Fruit fly (Drosophila melanogaster) whole organism, prepupa: ENCODE measurements around the gene Cpr78E.

Experiments
- Blimp-1 ChIP-seq: fragments of 200-800 bp; sonication (Bioruptor generic); optimal IDR thresholded peaks from 3 replicates; lab custom pipeline; 2017; ENCODE audit warnings: missing biosample characterization, missing genetic modification characterization, mild to moderate bottlenecking, moderate library complexity, missing genetic modification reagents
- CG10631 ChIP-seq: fragments of 200-800 bp; sonication (Bioruptor generic); optimal IDR thresholded peaks from 2 replicates; lab custom pipeline; 2016; ENCODE audit warnings: missing biosample characterization, missing genetic modification characterization
- CG10669 ChIP-seq: fragments of 200-800 bp; sonication (Bioruptor generic); optimal IDR thresholded peaks from 3 replicates; lab custom pipeline; 2018; ENCODE audit warnings: missing biosample characterization, mild to moderate bottlenecking, missing genetic modification characterization, moderate library complexity
- CG11294 ChIP-seq: fragments of 200-800 bp; sonication (Bioruptor generic); IDR thresholded peaks from 2 replicates; pipeline ENCODE4 v1.3.6; 2022; ENCODE audit warnings: missing biosample characterization, missing genetic modification characterization
- CG15336 ChIP-seq: fragments of 200-800 bp; sonication (Bioruptor generic); IDR thresholded peaks from 2 replicates; pipeline ENCODE4 v1.3.6; 2022; ENCODE audit warnings: missing biosample characterization, missing genetic modification characterization
- CG1621 ChIP-seq: fragments of 200-800 bp; sonication (Bioruptor generic); optimal IDR thresholded peaks from 3 replicates; lab custom pipeline; 2018; ENCODE audit warnings: missing biosample characterization, mild to moderate bottlenecking, missing genetic modification characterization
- CG16779 ChIP-seq: fragments of 200-800 bp; sonication (Bioruptor generic); optimal IDR thresholded peaks from 3 replicates; lab custom pipeline; 2017; ENCODE audit warnings: missing biosample characterization, mild to moderate bottlenecking, missing genetic modification characterization
- CG3032 ChIP-seq: fragments of 200-800 bp; optimal IDR thresholded peaks from 2 replicates; lab custom pipeline; 2019; ENCODE audit warnings: missing biosample characterization, mild to moderate bottlenecking, missing genetic modification characterization, moderate library complexity
- CG31627 ChIP-seq: fragments of 200-800 bp; sonication (Bioruptor generic); optimal IDR thresholded peaks from 3 replicates; lab custom pipeline; 2016; ENCODE audit warnings: missing biosample characterization, missing genetic modification characterization
- CG32006 ChIP-seq: fragments of 200-800 bp; sonication (Bioruptor generic); optimal IDR thresholded peaks from 3 replicates; lab custom pipeline; 2017; ENCODE audit warnings: missing biosample characterization, mild to moderate bottlenecking, missing genetic modification characterization
- CG3919 ChIP-seq: fragments of 200-800 bp; sonication (Bioruptor generic); optimal IDR thresholded peaks from 3 replicates; lab custom pipeline; 2016; ENCODE audit warnings: missing biosample characterization, missing genetic modification characterization
- CG4318 ChIP-seq: fragments of 200-800 bp; sonication (Bioruptor generic); optimal IDR thresholded peaks from 3 replicates; lab custom pipeline; 2017; ENCODE audit warnings: missing biosample characterization, mild to moderate bottlenecking, missing genetic modification characterization
- CG6163 ChIP-seq: fragments of 200-800 bp; sonication (Bioruptor generic); IDR thresholded peaks from 3 replicates; pipeline ENCODE4 v1.3.6; 2022; ENCODE audit warnings: missing biosample characterization, missing genetic modification characterization
- CG6276 ChIP-seq: fragments of 200-800 bp; sonication (Bioruptor generic); optimal IDR thresholded peaks from 2 replicates; lab custom pipeline; 2017; ENCODE audit warnings: missing biosample characterization, mild to moderate bottlenecking, missing genetic modification characterization
- CG6792 ChIP-seq: fragments of 200-800 bp; sonication (Bioruptor generic); optimal IDR thresholded peaks from 3 replicates; lab custom pipeline; 2016; ENCODE audit warnings: missing biosample characterization, missing genetic modification characterization
- CG6808 ChIP-seq: fragments of 200-800 bp; sonication (Bioruptor generic); optimal IDR thresholded peaks from 3 replicates; lab custom pipeline; 2017; ENCODE audit warnings: missing biosample characterization, missing genetic modification characterization, mild to moderate bottlenecking, moderate library complexity, missing genetic modification reagents
- CG6854 ChIP-seq: fragments of 200-800 bp; sonication (Bioruptor generic); optimal IDR thresholded peaks from 2 replicates; lab custom pipeline; 2017; ENCODE audit warnings: missing biosample characterization, mild to moderate bottlenecking, missing genetic modification characterization
- CG8119 ChIP-seq: fragments of 200-800 bp; sonication (Bioruptor generic); IDR thresholded peaks from 3 replicates; pipeline ENCODE4 v1.3.6; 2022; ENCODE audit warnings: missing biosample characterization, missing genetic modification characterization
- CG8319 ChIP-seq: fragments of 200-800 bp; sonication (Bioruptor generic); optimal IDR thresholded peaks from 3 replicates; lab custom pipeline; 2016; ENCODE audit warnings: missing biosample characterization, missing genetic modification characterization
- CG9139 ChIP-seq: fragments of 200-800 bp; sonication (Bioruptor generic); optimal IDR thresholded peaks from 3 replicates; lab custom pipeline; 2017; ENCODE audit warnings: missing biosample characterization, mild to moderate bottlenecking, missing genetic modification characterization
- Eip75B ChIP-seq: fragments of 200-800 bp; sonication (Bioruptor generic); optimal IDR thresholded peaks from 3 replicates; lab custom pipeline; 2016; ENCODE audit warnings: missing biosample characterization, missing genetic modification characterization
- Eip78C ChIP-seq: fragments of 200-800 bp; sonication (Bioruptor generic); peaks from one replicate; lab custom pipeline; 2016; ENCODE audit warnings: missing biosample characterization, missing genetic modification characterization
- Eip93F ChIP-seq: fragments of 200-800 bp; sonication (Bioruptor generic); optimal IDR thresholded peaks from 2 replicates; lab custom pipeline; 2016; ENCODE audit warnings: missing biosample characterization, mild to moderate bottlenecking, missing genetic modification characterization
- Ets21C ChIP-seq: fragments of 200-800 bp; sonication (Bioruptor generic); optimal IDR thresholded peaks from 3 replicates; lab custom pipeline; 2016; ENCODE audit warnings: missing biosample characterization, missing genetic modification characterization
- Ets96B ChIP-seq: fragments of 200-800 bp; optimal IDR thresholded peaks from 2 replicates; lab custom pipeline; 2019; ENCODE audit warnings: missing biosample characterization, mild to moderate bottlenecking, missing genetic modification characterization, moderate library complexity
- Gug ChIP-seq: fragments of 200-800 bp; sonication (Bioruptor generic); IDR thresholded peaks from 2 replicates; pipeline ENCODE4 v1.3.6; 2022; ENCODE audit warnings: missing biosample characterization, missing genetic modification characterization
- Hr39 ChIP-seq: fragments of 200-800 bp; sonication (Bioruptor generic); optimal IDR thresholded peaks from 2 replicates; lab custom pipeline; 2016; ENCODE audit warnings: missing biosample characterization, missing genetic modification characterization
- Hr4 ChIP-seq: fragments of 200-800 bp; sonication (Bioruptor generic); optimal IDR thresholded peaks from 3 replicates; lab custom pipeline; 2016; ENCODE audit warnings: missing biosample characterization, missing genetic modification characterization
- Lpt ChIP-seq: fragments of 200-800 bp; sonication (Bioruptor generic); optimal IDR thresholded peaks from 3 replicates; lab custom pipeline; 2016; ENCODE audit warnings: missing biosample characterization, missing genetic modification characterization
- Met ChIP-seq: fragments of 200-800 bp; sonication (Bioruptor generic); optimal IDR thresholded peaks from 3 replicates; lab custom pipeline; 2016; ENCODE audit warnings: missing biosample characterization, missing genetic modification characterization
- OdsH ChIP-seq: fragments of 200-800 bp; sonication (Bioruptor generic); optimal IDR thresholded peaks from 3 replicates; lab custom pipeline; 2016; ENCODE audit warnings: missing biosample characterization, missing genetic modification characterization
- Smox ChIP-seq: fragments of 200-800 bp; sonication (Bioruptor generic); optimal IDR thresholded peaks from 3 replicates; lab custom pipeline; 2016; ENCODE audit warnings: missing biosample characterization, missing genetic modification characterization
- Sox102F ChIP-seq: fragments of 200-800 bp; sonication (Bioruptor generic); optimal IDR thresholded peaks from 2 replicates; lab custom pipeline; 2016; ENCODE audit warnings: missing biosample characterization, mild to moderate bottlenecking, missing genetic modification characterization
- Sox14 ChIP-seq: fragments of 200-800 bp; sonication (Bioruptor generic); optimal IDR thresholded peaks from 3 replicates; lab custom pipeline; 2016; ENCODE audit warnings: missing biosample characterization, missing genetic modification characterization
- achi ChIP-seq: fragments of 200-800 bp; sonication (Bioruptor generic); optimal IDR thresholded peaks from 3 replicates; lab custom pipeline; 2016; ENCODE audit warnings: missing biosample characterization, missing genetic modification characterization
- acj6 ChIP-seq: fragments of 200-800 bp; sonication (Bioruptor generic); optimal IDR thresholded peaks from 3 replicates; lab custom pipeline; 2016; ENCODE audit warnings: missing biosample characterization, missing genetic modification characterization
- cyc ChIP-seq: fragments of 200-800 bp; sonication (Bioruptor generic); optimal IDR thresholded peaks from 3 replicates; lab custom pipeline; 2016; ENCODE audit warnings: missing biosample characterization, missing genetic modification characterization
- dac ChIP-seq: fragments of 200-800 bp; sonication (Bioruptor generic); optimal IDR thresholded peaks from 2 replicates; lab custom pipeline; 2017; ENCODE audit warnings: missing biosample characterization, mild to moderate bottlenecking, missing genetic modification characterization
- eg ChIP-seq: fragments of 200-800 bp; sonication (Bioruptor generic); IDR thresholded peaks from 3 replicates; pipeline ENCODE4 v1.3.6; 2022; ENCODE audit warnings: missing biosample characterization, missing genetic modification characterization
- esn ChIP-seq: fragments of 200-800 bp; sonication (Bioruptor generic); optimal IDR thresholded peaks from 2 replicates; lab custom pipeline; 2016; ENCODE audit warnings: missing biosample characterization, mild to moderate bottlenecking, missing genetic modification characterization, moderate library complexity
- fd59A ChIP-seq: fragments of 200-800 bp; sonication (Bioruptor generic); optimal IDR thresholded peaks from 2 replicates; lab custom pipeline; 2017; ENCODE audit warnings: missing biosample characterization, mild to moderate bottlenecking, missing genetic modification characterization, missing genetic modification reagents
- fd85E ChIP-seq: fragments of 200-800 bp; sonication (Bioruptor generic); optimal IDR thresholded peaks from 3 replicates; lab custom pipeline; 2016; ENCODE audit warnings: missing biosample characterization, missing genetic modification characterization
- fkh ChIP-seq: fragments of 200-800 bp; sonication (Bioruptor generic); optimal IDR thresholded peaks from 3 replicates; lab custom pipeline; 2017; ENCODE audit warnings: missing biosample characterization, mild to moderate bottlenecking, missing genetic modification characterization, moderate library complexity
- lz ChIP-seq: fragments of 200-800 bp; sonication (Bioruptor generic); optimal IDR thresholded peaks from 3 replicates; lab custom pipeline; 2016; ENCODE audit warnings: missing biosample characterization, missing genetic modification characterization
- net ChIP-seq: fragments of 200-800 bp; sonication (Bioruptor generic); optimal IDR thresholded peaks from 3 replicates; lab custom pipeline; 2016; ENCODE audit warnings: missing biosample characterization, missing genetic modification characterization
- pdm3 ChIP-seq: fragments of 200-800 bp; sonication (Bioruptor generic); optimal IDR thresholded peaks from 3 replicates; lab custom pipeline; 2016; ENCODE audit warnings: missing biosample characterization, missing genetic modification characterization
- spab ChIP-seq: fragments of 200-800 bp; sonication (Bioruptor generic); optimal IDR thresholded peaks from 2 replicates; lab custom pipeline; 2017; ENCODE audit warnings: missing biosample characterization, mild to moderate bottlenecking, missing genetic modification characterization, missing genetic modification reagents
- ss ChIP-seq, 2 experiments: fragments of 200-800 bp; sonication (Bioruptor generic); optimal IDR thresholded peaks; 2 replicates in 1 of 2; 3 replicates in 1 of 2; lab custom pipeline; 2017 to 2018; ENCODE audit warnings: mild to moderate bottlenecking in 2 of 2, missing biosample characterization in 2 of 2, missing genetic modification characterization in 2 of 2, moderate library complexity in 1 of 2
- svp ChIP-seq: fragments of 200-800 bp; sonication (Bioruptor generic); peaks from one replicate; lab custom pipeline; 2016; ENCODE audit warnings: missing biosample characterization, missing genetic modification characterization
- topi ChIP-seq: fragments of 200-800 bp; sonication (Bioruptor generic); optimal IDR thresholded peaks from 3 replicates; lab custom pipeline; 2016; ENCODE audit warnings: missing biosample characterization, missing genetic modification characterization

Cpr78E gene

dm6 chr3L:21666880-21667279 lies at the start of gene Cpr78E:
TSS of gene Cpr78E (minus strand) at chr3L:21666980.
- TF ChIP-seq dac (GFP tag; lab: Kevin White, UChicago) (no peak), Blimp-1 (GFP tag; lab: Kevin White, UChicago) (no peak), eg (no peak), achi (no peak), CG16779 (no peak), svp (GFP tag; lab: Kevin White, UChicago) (peak; percentile 26)

DNA sequence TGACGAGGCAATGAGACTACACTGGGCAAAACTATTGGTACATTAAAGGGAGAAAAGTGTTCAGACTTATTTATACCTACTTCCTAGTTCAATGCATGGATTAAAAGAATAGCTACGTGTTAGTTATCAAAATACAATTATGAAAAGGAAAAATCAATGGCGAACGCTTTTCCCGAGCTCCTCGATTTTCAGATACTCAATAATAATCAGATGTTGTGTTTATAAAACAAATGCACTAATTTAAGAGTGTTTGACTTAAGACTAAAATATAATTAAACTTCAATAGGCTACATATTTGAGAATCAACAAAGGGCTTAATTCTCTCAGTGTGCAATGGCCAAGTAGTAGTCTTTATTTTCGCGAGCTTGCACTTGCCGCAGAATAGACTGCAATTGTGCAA lies 49.2 kb upstream of the Cpr78E start:
- TF ChIP-seq CG10631 (GFP tag; lab: Kevin White, UChicago) (peak; percentile 58), Eip93F (GFP tag; lab: Kevin White, UChicago) (no peak), lz (GFP tag; lab: Kevin White, UChicago) (no peak), net (peak; percentile 16), cyc (GFP tag; lab: Kevin White, UChicago) (no peak), CG16779 (peak; percentile 13), Sox14 (peak; percentile 30), ss (GFP tag; optimal IDR thresholded peaks at IDR 0.05; lab: Kevin White, UChicago) (no peak), CG4318 (peak; percentile 52), eg (0 out of 3 replicates have a peak, but pooled peaks have one; percentile 30), spab (GFP tag; lab: Kevin White, UChicago) (peak; percentile 28), CG8319 (no peak), CG1621 (peak; percentile 3), CG9139 (GFP tag; lab: Kevin White, UChicago) (no peak), Hr39 (GFP tag; lab: Kevin White, UChicago) (peak; percentile 25), achi (no peak), CG6276 (peak; percentile 11), CG15336 (peak; percentile 31; the same call in 1 of the 2 replicates), OdsH (GFP tag; lab: Kevin White, UChicago) (peak; percentile 54), Ets96B (tag; lab: Kevin White, UChicago) (peak; percentile 46), CG31627 (GFP tag; lab: Kevin White, UChicago) (peak; percentile 14), fkh (GFP tag; lab: Kevin White, UChicago) (no peak), CG3919 (GFP tag; lab: Kevin White, UChicago) (peak; percentile 48), CG6163 (GFP tag; lab: Robert Waterston, UW) (peak; percentile 41; the same call in 1 of the 3 replicates), fd59A (GFP tag; lab: Kevin White, UChicago) (peak; percentile 35), CG32006 (GFP tag; lab: Kevin White, UChicago) (peak; percentile 83), Hr4 (GFP tag; lab: Kevin White, UChicago) (peak; percentile 70), CG6854 (no peak), CG10669 (peak; percentile 9), CG3032 (tag; lab: Kevin White, UChicago) (peak; percentile 41), Met (GFP tag; lab: Kevin White, UChicago) (peak; percentile 13), Smox (GFP tag; lab: Kevin White, UChicago) (peak; percentile 25), dac (GFP tag; lab: Kevin White, UChicago) (peak; percentile 55), Eip78C (GFP tag; lab: Kevin White, UChicago) (peak; percentile 85), Lpt (peak; percentile 50), topi (peak; percentile 31), pdm3 (GFP tag; lab: Kevin White, UChicago) (peak; percentile 49), CG8119 (peak; percentile 46; the same call in 1 of the 3 replicates), CG6792 (peak; percentile 3), acj6 (GFP tag; lab: Kevin White, UChicago) (peak; percentile 38), Gug (GFP tag; lab: Robert Waterston, UW) (peak; percentile 13; the same call in 1 of the 2 replicates), CG6808 (GFP tag; lab: Kevin White, UChicago) (peak; percentile 34), fd85E (GFP tag; lab: Kevin White, UChicago) (no peak), CG11294 (GFP tag; lab: Robert Waterston, UW) (no peak), esn (GFP tag; lab: Kevin White, UChicago) (peak; percentile 36), Sox102F (peak; percentile 10), Ets21C (GFP tag; lab: Kevin White, UChicago) (no peak), Eip75B (GFP tag; lab: Kevin White, UChicago) (peak; percentile 29)
